Worm (Caenorhabditis elegans) whole organism, L1 larva: ENCODE measurements around the gene sms-5.

Experiments
- C04F5.9 ChIP-seq: sonication (generic microtip); optimal IDR thresholded peaks from 2 replicates; lab custom pipeline; 2016; ENCODE audit warnings: missing genetic modification characterization, missing compliant biosample characterization
- C16A3.4 ChIP-seq: fragments of 150-350 bp; optimal IDR thresholded peaks from 2 replicates; lab custom pipeline; 2014; ENCODE audit warnings: missing biosample characterization, missing genetic modification characterization
- F16B12.6 ChIP-seq: fragments of 150-350 bp; optimal IDR thresholded peaks from 2 replicates; lab custom pipeline; 2014; ENCODE audit warnings: missing biosample characterization, missing genetic modification characterization
- Y116A8C.19 ChIP-seq: sonication (generic microtip); optimal IDR thresholded peaks from 2 replicates; lab custom pipeline; 2016; ENCODE audit warnings: missing compliant biosample characterization, missing genetic modification characterization, borderline replicate concordance
- aha-1 ChIP-seq: fragments of 150-350 bp; optimal IDR thresholded peaks from 2 replicates; lab custom pipeline; 2014; ENCODE audit warnings: missing biosample characterization, missing genetic modification characterization
- alr-1 ChIP-seq: fragments of 200-800 bp; sonication (Bioruptor generic); optimal IDR thresholded peaks from 2 replicates; lab custom pipeline; 2018; ENCODE audit warnings: borderline replicate concordance, mild to moderate bottlenecking, missing genetic modification characterization, missing compliant biosample characterization
- ama-1 ChIP-seq: fragments of 150-350 bp; optimal IDR thresholded peaks from 2 replicates; lab custom pipeline; 2014
- blmp-1 ChIP-seq: fragments of 150-350 bp; optimal IDR thresholded peaks from 2 replicates; lab custom pipeline; 2014; ENCODE audit warnings: missing biosample characterization, missing genetic modification characterization
- ceh-8 ChIP-seq: fragments of 200-800 bp; sonication (Bioruptor generic); optimal IDR thresholded peaks from 2 replicates; lab custom pipeline; 2018; ENCODE audit warnings: mild to moderate bottlenecking, missing genetic modification characterization, moderate library complexity, missing compliant biosample characterization
- ceh-82 ChIP-seq, 3 experiments: fragments of 150-350 bp in 1 of 3; sonication (generic microtip) in 2 of 3; optimal IDR thresholded peaks; 2 replicates each; lab custom pipeline; 2014 to 2017; ENCODE audit warnings: missing biosample characterization in 3 of 3, missing genetic modification characterization in 3 of 3
- ceh-88 ChIP-seq: fragments of 200-800 bp; sonication (Bioruptor generic); IDR thresholded peaks from 2 replicates; pipeline ENCODE4 v1.3.6; 2022; ENCODE audit warnings: missing genetic modification characterization, missing compliant biosample characterization
- dpl-1 ChIP-seq, 3 experiments: fragments of 150-350 bp in 2 of 3; sonication (generic microtip) in 1 of 3; optimal IDR thresholded peaks; 2 replicates each; lab custom pipeline; 2014 to 2017; ENCODE audit warnings: missing biosample characterization in 3 of 3, missing genetic modification characterization in 3 of 3, missing genetic modification reagents in 3 of 3
- dsc-1 ChIP-seq: sonication (generic microtip); optimal IDR thresholded peaks from 2 replicates; lab custom pipeline; 2016; ENCODE audit warnings: mild to moderate bottlenecking, missing genetic modification characterization, missing compliant biosample characterization
- efl-1 ChIP-seq, 4 experiments: fragments of 150-350 bp; optimal IDR thresholded peaks in 3 of 4; peaks in 1 of 4; 1 replicate in 1 of 4; 2 replicates in 3 of 4; lab custom pipeline; 2014; ENCODE audit warnings: missing biosample characterization in 2 of 4, missing genetic modification characterization in 2 of 4, missing genetic modification reagents in 2 of 4
- egl-13 ChIP-seq: sonication (generic microtip); optimal IDR thresholded peaks from 2 replicates; lab custom pipeline; 2016; ENCODE audit warnings: missing genotype, missing genetic modification reagents, missing genetic modification characterization, missing compliant biosample characterization
- elt-2 ChIP-seq: sonication (generic microtip); optimal IDR thresholded peaks from 2 replicates; lab custom pipeline; 2016; ENCODE audit warnings: missing genetic modification characterization, mild to moderate bottlenecking, inconsistent platforms, missing compliant biosample characterization, missing genetic modification reagents
- elt-3 ChIP-seq, 6 experiments: fragments of 150-350 bp in 1 of 6; sonication (generic microtip); optimal IDR thresholded peaks; 2 replicates each; lab custom pipeline; 2017 to 2018; ENCODE audit warnings: missing biosample characterization in 6 of 6, missing genetic modification characterization in 6 of 6, inconsistent platforms in 1 of 6
- fkh-8 ChIP-seq: sonication (generic microtip); optimal IDR thresholded peaks from 2 replicates; lab custom pipeline; 2016; ENCODE audit warnings: mild to moderate bottlenecking, missing genetic modification characterization, missing compliant biosample characterization
- grh-1 ChIP-seq: fragments of 200-800 bp; sonication (Bioruptor generic); IDR thresholded peaks from 2 replicates; pipeline ENCODE4 v1.3.6; 2022; ENCODE audit warnings: missing genetic modification reagents, missing genetic modification characterization, missing compliant biosample characterization
- hlh-4 ChIP-seq: sonication (generic microtip); optimal IDR thresholded peaks from 2 replicates; lab custom pipeline; 2016; ENCODE audit warnings: mild to moderate bottlenecking, missing genetic modification characterization, missing compliant biosample characterization
- irx-1 ChIP-seq: sonication (generic microtip); optimal IDR thresholded peaks from 2 replicates; lab custom pipeline; 2016; ENCODE audit warnings: missing genetic modification characterization, missing compliant biosample characterization
- isw-1 ChIP-seq: fragments of 200-800 bp; sonication (Bioruptor generic); IDR thresholded peaks from 2 replicates; pipeline ENCODE4 v1.3.6; 2022; ENCODE audit warnings: missing genetic modification characterization, missing compliant biosample characterization
- lin-14 ChIP-seq: fragments of 200-800 bp; sonication (Bioruptor generic); optimal IDR thresholded peaks from 2 replicates; lab custom pipeline; 2018; ENCODE audit warnings: mild to moderate bottlenecking, missing genetic modification characterization, moderate library complexity, missing compliant biosample characterization
- lin-35 ChIP-seq, 2 experiments: fragments of 150-350 bp; optimal IDR thresholded peaks; 2 replicates each; lab custom pipeline; 2014; ENCODE audit warnings: missing biosample characterization in 2 of 2, missing genetic modification characterization in 2 of 2, missing genetic modification reagents in 2 of 2
- mef-2 ChIP-seq: fragments of 150-350 bp; optimal IDR thresholded peaks from 2 replicates; lab custom pipeline; 2014; ENCODE audit warnings: missing biosample characterization, missing genetic modification characterization
- mep-1 ChIP-seq: fragments of 150-350 bp; optimal IDR thresholded peaks from 2 replicates; lab custom pipeline; 2014; ENCODE audit warnings: missing biosample characterization, missing genetic modification characterization
- nhr-20 ChIP-seq: sonication (generic microtip); optimal IDR thresholded peaks from 2 replicates; lab custom pipeline; 2016; ENCODE audit warnings: mild to moderate bottlenecking, missing genetic modification characterization, missing compliant biosample characterization
- nhr-71 ChIP-seq: sonication (generic microtip); optimal IDR thresholded peaks from 2 replicates; lab custom pipeline; 2016; ENCODE audit warnings: mild to moderate bottlenecking, missing genetic modification characterization, moderate library complexity, missing compliant biosample characterization
- nhr-84 ChIP-seq: sonication (generic microtip); optimal IDR thresholded peaks from 2 replicates; lab custom pipeline; 2017; ENCODE audit warnings: missing biosample characterization, missing genetic modification characterization
- nhr-85 ChIP-seq: sonication (generic microtip); peaks from one replicate; lab custom pipeline; 2016; ENCODE audit warnings: missing genetic modification characterization, inconsistent platforms, missing compliant biosample characterization
- pax-3 ChIP-seq: fragments of 200-800 bp; sonication (Bioruptor generic); optimal IDR thresholded peaks from 2 replicates; lab custom pipeline; 2018; ENCODE audit warnings: mild to moderate bottlenecking, missing genetic modification characterization, moderate library complexity, missing compliant biosample characterization
- rnt-1 ChIP-seq: sonication (generic microtip); optimal IDR thresholded peaks from 2 replicates; lab custom pipeline; 2016; ENCODE audit warnings: mild to moderate bottlenecking, missing genetic modification characterization, moderate library complexity, missing compliant biosample characterization
- skn-1 ChIP-seq: fragments of 150-350 bp; optimal IDR thresholded peaks from 2 replicates; lab custom pipeline; 2014; ENCODE audit warnings: missing biosample characterization, missing genetic modification characterization
- snu-23 ChIP-seq: sonication (generic microtip); optimal IDR thresholded peaks from 2 replicates; lab custom pipeline; 2016; ENCODE audit warnings: missing genetic modification characterization, missing compliant biosample characterization
- sptf-1 ChIP-seq: fragments of 150-350 bp; optimal IDR thresholded peaks from 2 replicates; lab custom pipeline; 2014; ENCODE audit warnings: missing biosample characterization, missing genetic modification characterization
- tbx-2 ChIP-seq: sonication (generic microtip); optimal IDR thresholded peaks from 2 replicates; lab custom pipeline; 2016; ENCODE audit warnings: missing genetic modification characterization, missing compliant biosample characterization
- tlp-1 ChIP-seq: fragments of 150-350 bp; optimal IDR thresholded peaks from 2 replicates; lab custom pipeline; 2014; ENCODE audit warnings: missing biosample characterization, missing genetic modification characterization
- unc-130 ChIP-seq: fragments of 150-350 bp; optimal IDR thresholded peaks from 2 replicates; lab custom pipeline; 2017; ENCODE audit warnings: missing biosample characterization, missing genetic modification characterization, inconsistent platforms
- unc-62 ChIP-seq: fragments of 150-350 bp; optimal IDR thresholded peaks from 2 replicates; lab custom pipeline; 2014; ENCODE audit warnings: missing biosample characterization, missing genetic modification reagents, missing genetic modification characterization
- unc-86 ChIP-seq: sonication (generic microtip); optimal IDR thresholded peaks from 2 replicates; lab custom pipeline; 2016; ENCODE audit warnings: missing genetic modification characterization, missing compliant biosample characterization
- unc-98 ChIP-seq: fragments of 200-800 bp; sonication (Bioruptor generic); IDR thresholded peaks from 2 replicates; pipeline ENCODE4 v1.3.6; 2022; ENCODE audit warnings: missing genetic modification characterization, missing compliant biosample characterization
- xbp-1 ChIP-seq: sonication (generic microtip); optimal IDR thresholded peaks from 2 replicates; lab custom pipeline; 2016; ENCODE audit warnings: missing genetic modification characterization, missing compliant biosample characterization
- zag-1 ChIP-seq: fragments of 150-350 bp; optimal IDR thresholded peaks from 2 replicates; lab custom pipeline; 2014; ENCODE audit warnings: missing biosample characterization, missing genetic modification characterization
- zip-4 ChIP-seq: fragments of 200-800 bp; sonication (Bioruptor generic); optimal IDR thresholded peaks from 2 replicates; lab custom pipeline; 2018; ENCODE audit warnings: mild to moderate bottlenecking, missing genetic modification characterization, moderate library complexity, missing compliant biosample characterization

Gene sms-5

ce11 chrII:467265-467664, 28.0 kb upstream of the sms-5 start, which contains the start of gene nfyb-1 (continued):
- no peak for TF ChIP-seq unc-98 (GFP tag; lab: Robert Waterston, UW)
- no peak for TF ChIP-seq sptf-1 (tag; lab: Kevin White, UChicago)

ce11 chrII:470375-470774, 24.8 kb upstream of the sms-5 start, which contains the start of gene tomm-22:
TSS of gene tomm-22 (minus strand) at chrII:470475.
- TF ChIP-seq blmp-1 (tag; lab: Kevin White, UChicago) (no peak), ceh-88 (GFP tag; lab: Robert Waterston, UW) (no peak), tlp-1 (tag; lab: Kevin White, UChicago) (no peak), efl-1 (optimal IDR thresholded peaks at IDR 0.05; lab: Kevin White, UChicago) (no peak), efl-1 (GFP tag; optimal IDR thresholded peaks at IDR 0.05 in 1 of 2; lab: Kevin White, UChicago) (peak in 1 of 2 experiments; percentile 27)

- no peak for TF ChIP-seq Y116A8C.19
- no peak for TF ChIP-seq elt-2 (tag; lab: Kevin White, UChicago)
- no peak for TF ChIP-seq lin-14
- TF ChIP-seq egl-13: no peak
- no peak for TF ChIP-seq ama-1 (lab: Kevin White, UChicago)
- TF ChIP-seq C16A3.4 (tag; lab: Kevin White, UChicago): no peak
- no peak for TF ChIP-seq ceh-8 (GFP tag; lab: Kevin White, UChicago)
- TF ChIP-seq nhr-84 (tag; lab: Kevin White, UChicago): no peak
- no peak for TF ChIP-seq nhr-20 (tag; lab: Kevin White, UChicago)
- TF ChIP-seq dsc-1: no peak
- TF ChIP-seq alr-1: no peak
- no peak for TF ChIP-seq unc-98 (GFP tag; lab: Robert Waterston, UW)
Observed at ce11 chrII:473203-473602, 22.0 kb upstream of the sms-5 start, which contains the start of gene W07E6.5. TSS of gene W07E6.5 (plus strand) at chrII:473503.

- TF ChIP-seq irx-1 (tag; lab: Kevin White, UChicago): no peak
- peak; percentile 58 for TF ChIP-seq nhr-85 (tag; lab: Kevin White, UChicago)
Observed at ce11 chrII:475312-475711, 19.9 kb upstream of the sms-5 start.

- TF ChIP-seq tbx-2 (peak; percentile 64), mef-2 (tag; lab: Kevin White, UChicago) (no peak), ceh-82 (tag; optimal IDR thresholded peaks at IDR 0.05; lab: Kevin White, UChicago) (peak; percentile 1 to 83 (median 42)), snu-23 (GFP tag; lab: Kevin White, UChicago) (peak; percentile 52), lin-35 (GFP tag; optimal IDR thresholded peaks at IDR 0.05; lab: Kevin White, UChicago) (peak; percentile 62 to 63), elt-3 (tag; optimal IDR thresholded peaks at IDR 0.05; lab: Kevin White, UChicago) (peak in 1 of 6 experiments; percentile 11), grh-1 (GFP tag; lab: Robert Waterston, UW) (0 out of 2 replicates have a peak, but pooled peaks have one; percentile 12), C04F5.9 (peak; percentile 0), C16A3.4 (tag; lab: Kevin White, UChicago) (peak; percentile 61), dsc-1 (no peak), dpl-1 (GFP tag; optimal IDR thresholded peaks at IDR 0.05; lab: Kevin White, UChicago) (peak; percentile 36 to 69 (median 44)), aha-1 (tag; lab: Kevin White, UChicago) (no peak), zip-4 (GFP tag; lab: Kevin White, UChicago) (no peak), unc-130 (tag; lab: Kevin White, UChicago) (no peak), skn-1 (tag; lab: Kevin White, UChicago) (peak; percentile 60), nhr-71 (tag; lab: Kevin White, UChicago) (no peak), xbp-1 (tag; lab: Kevin White, UChicago) (peak; percentile 43), F16B12.6 (tag; lab: Kevin White, UChicago) (peak; percentile 46), pax-3 (tag; lab: Kevin White, UChicago) (peak; percentile 28), unc-62 (GFP tag; lab: Kevin White, UChicago) (no peak), lin-14 (no peak), unc-86 (tag; lab: Kevin White, UChicago) (peak; percentile 28), rnt-1 (peak; percentile 93), egl-13 (peak; percentile 1), hlh-4 (no peak), mep-1 (tag; lab: Kevin White, UChicago) (peak; percentile 52), sptf-1 (tag; lab: Kevin White, UChicago) (no peak), zag-1 (tag; lab: Kevin White, UChicago) (no peak), fkh-8 (peak; percentile 63), isw-1 (peak; percentile 46)
Observed at ce11 chrII:475890-476420, 19.3 kb upstream of the sms-5 start, which contains the start of gene nsun-1. TSS of gene nsun-1 (minus strand) at chrII:475940.
